Worm (Caenorhabditis elegans) whole organism, L1 larva: ENCODE measurements around the gene ddn-3.

Experiments used
- ceh-8 ChIP-seq: fragments of 200-800 bp; sonication (Bioruptor generic); optimal IDR thresholded peaks from 2 replicates; lab custom pipeline; 2018; ENCODE audit warnings: mild to moderate bottlenecking, missing genetic modification characterization, moderate library complexity, missing compliant biosample characterization
- fkh-10 ChIP-seq: sonication (generic microtip); optimal IDR thresholded peaks from 2 replicates; lab custom pipeline; 2017; ENCODE audit warnings: missing biosample characterization, missing genetic modification reagents, missing genetic modification characterization
- fkh-4 ChIP-seq: sonication (generic microtip); optimal IDR thresholded peaks from 2 replicates; lab custom pipeline; 2016; ENCODE audit warnings: missing compliant biosample characterization, missing genetic modification characterization, borderline replicate concordance
- fos-1 ChIP-seq: fragments of 150-350 bp; optimal IDR thresholded peaks from 2 replicates; lab custom pipeline; 2014; ENCODE audit warnings: missing biosample characterization, missing genetic modification characterization
- grh-1 ChIP-seq: fragments of 200-800 bp; sonication (Bioruptor generic); IDR thresholded peaks from 2 replicates; pipeline ENCODE4 v1.3.6; 2022; ENCODE audit warnings: missing genetic modification reagents, missing genetic modification characterization, missing compliant biosample characterization
- lin-35 ChIP-seq, 2 experiments: fragments of 150-350 bp; optimal IDR thresholded peaks; 2 replicates each; lab custom pipeline; 2014; ENCODE audit warnings: missing biosample characterization in 2 of 2, missing genetic modification characterization in 2 of 2, missing genetic modification reagents in 2 of 2
- mep-1 ChIP-seq: fragments of 150-350 bp; optimal IDR thresholded peaks from 2 replicates; lab custom pipeline; 2014; ENCODE audit warnings: missing biosample characterization, missing genetic modification characterization
- nhr-19 ChIP-seq: fragments of 200-800 bp; sonication (Bioruptor generic); conservative IDR thresholded peaks from 2 replicates; pipeline ENCODE4 v1.3.6; 2022; ENCODE audit warnings: missing genetic modification characterization, missing compliant biosample characterization
- nhr-28 ChIP-seq: fragments of 150-350 bp; optimal IDR thresholded peaks from 2 replicates; lab custom pipeline; 2014; ENCODE audit warnings: missing biosample characterization, missing genetic modification characterization
- nhr-71 ChIP-seq: sonication (generic microtip); optimal IDR thresholded peaks from 2 replicates; lab custom pipeline; 2016; ENCODE audit warnings: mild to moderate bottlenecking, missing genetic modification characterization, moderate library complexity, missing compliant biosample characterization
- skn-1 ChIP-seq: fragments of 150-350 bp; optimal IDR thresholded peaks from 2 replicates; lab custom pipeline; 2014; ENCODE audit warnings: missing biosample characterization, missing genetic modification characterization
- unc-30 ChIP-seq: sonication (generic microtip); optimal IDR thresholded peaks from 2 replicates; lab custom pipeline; 2017; ENCODE audit warnings: missing biosample characterization, missing genetic modification characterization
- unc-98 ChIP-seq: fragments of 200-800 bp; sonication (Bioruptor generic); IDR thresholded peaks from 2 replicates; pipeline ENCODE4 v1.3.6; 2022; ENCODE audit warnings: missing genetic modification characterization, missing compliant biosample characterization
- zip-4 ChIP-seq: fragments of 200-800 bp; sonication (Bioruptor generic); optimal IDR thresholded peaks from 2 replicates; lab custom pipeline; 2018; ENCODE audit warnings: mild to moderate bottlenecking, missing genetic modification characterization, moderate library complexity, missing compliant biosample characterization

ddn-3 gene

DNA sequence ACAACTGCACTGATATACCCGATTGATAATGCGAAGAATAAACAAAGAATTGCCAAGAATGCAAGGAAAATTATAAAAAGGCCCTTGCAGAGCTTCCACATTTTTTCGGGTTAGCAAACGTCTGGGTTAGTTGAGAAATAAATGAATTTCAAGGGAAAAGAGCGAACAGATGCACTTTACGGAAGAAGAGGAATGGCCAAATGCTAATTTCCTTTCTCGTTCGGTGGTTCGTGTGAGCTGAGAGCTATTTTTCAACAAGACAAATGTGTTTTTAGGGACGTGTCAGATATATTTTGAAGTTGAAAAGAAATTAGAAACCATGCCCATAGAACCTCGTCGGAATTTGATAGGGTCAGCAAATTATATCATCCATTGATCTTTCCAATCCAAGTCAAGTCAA is 50.2 kb downstream of the ddn-3 start, which contains the start of gene F40G12.2:
Gene F40G12.2, minus strand, starts transcription at position 101 of the 400 bp plus-strand sequence.
- no peak for TF ChIP-seq mep-1 (tag; lab: Kevin White, UChicago)
- TF ChIP-seq fos-1 (tag; lab: Kevin White, UChicago), result no peak
- no peak for TF ChIP-seq nhr-71 (tag; lab: Kevin White, UChicago)
- no peak for TF ChIP-seq fkh-4
- TF ChIP-seq grh-1 (GFP tag; lab: Robert Waterston, UW), result no peak
- no peak for TF ChIP-seq zip-4 (GFP tag; lab: Kevin White, UChicago)
- TF ChIP-seq ceh-8 (GFP tag; lab: Kevin White, UChicago), result no peak
- TF ChIP-seq lin-35 (GFP tag; optimal IDR thresholded peaks at IDR 0.05; lab: Kevin White, UChicago), result no peak
- no peak for TF ChIP-seq skn-1 (tag; lab: Kevin White, UChicago)
- no peak for TF ChIP-seq unc-30 (tag; lab: Kevin White, UChicago)
- no peak for TF ChIP-seq fkh-10 (GFP tag; lab: Kevin White, UChicago)
- no peak for TF ChIP-seq nhr-28 (tag; lab: Kevin White, UChicago)
- no peak for TF ChIP-seq unc-98
- no peak for TF ChIP-seq nhr-19 (GFP tag; lab: Robert Waterston, UW)
